Worm (Caenorhabditis elegans): ENCODE data around the gene F13A7.1.

DNA sequence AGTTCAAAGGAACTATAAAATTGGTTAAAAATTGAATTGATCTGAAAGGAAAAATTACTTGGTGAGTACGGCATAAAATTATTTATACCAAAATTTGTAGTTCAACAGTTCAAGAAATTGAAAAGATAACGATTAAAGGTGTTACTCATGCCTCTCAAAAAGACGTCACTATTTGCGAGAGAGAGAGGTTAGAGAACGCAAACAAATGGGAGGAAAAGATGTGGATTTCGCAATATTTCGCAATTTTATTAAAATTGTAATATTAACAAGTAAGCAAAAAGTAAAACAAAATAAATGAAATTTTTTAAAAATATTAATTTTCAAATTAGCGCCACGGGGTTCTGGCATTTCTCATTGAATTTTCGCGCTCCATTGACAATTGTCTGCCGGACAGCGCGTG, 17.4 kb upstream of the F13A7.1 start, which contains the start of gene F13A7.11:
- TF ChIP-seq him-1 (tag; optimal IDR thresholded peaks at IDR 0.05), result no peak
- TF ChIP-seq dao-5 (tag; optimal IDR thresholded peaks at IDR 0.05), result no peak

Data from whole organism, L4/young adult.